Fruit fly (Drosophila melanogaster): Measurements from ENCODE around the gene Dyro.

Gene Dyro

dm6 chr3L:11246046-11246887 lies 49.5 kb downstream of the Dyro start (continued):
- no peak for TF ChIP-seq Fer3 (tag; optimal IDR thresholded peaks at IDR 0.05)
- TF ChIP-seq CG16815 (GFP tag; optimal IDR thresholded peaks at IDR 0.05), result no peak
- TF ChIP-seq ham (GFP tag; IDR thresholded peaks at IDR 0.05), result no peak
- no peak for TF ChIP-seq CG17612 (GFP tag; IDR thresholded peaks at IDR 0.05)
- TF ChIP-seq disco-r (GFP tag; optimal IDR thresholded peaks at IDR 0.05), result no peak
- TF ChIP-seq CG13624 (GFP tag; optimal IDR thresholded peaks at IDR 0.05), result no peak
- no peak for TF ChIP-seq CG10366 (GFP tag; IDR thresholded peaks at IDR 0.05)
- TF ChIP-seq schlank (tag; optimal IDR thresholded peaks at IDR 0.05), result no peak
- TF ChIP-seq onecut (GFP tag; IDR thresholded peaks at IDR 0.05), result no peak; the same call in 1 of the 2 replicates
- TF ChIP-seq Gug (GFP tag; IDR thresholded peaks at IDR 0.05), result no peak; the same call in 3 of the 4 replicates
- no peak for TF ChIP-seq Hr39 (optimal IDR thresholded peaks at IDR 0.05)
- no peak for TF ChIP-seq tll (GFP tag; optimal IDR thresholded peaks at IDR 0.05)
- TF ChIP-seq gce (GFP tag; IDR thresholded peaks at IDR 0.05), result peak; percentile 42; the same call in 1 of the 3 replicates
- TF ChIP-seq Hmx (GFP tag; optimal IDR thresholded peaks at IDR 0.05), result no peak
- no peak for TF ChIP-seq CG1647 (GFP tag; optimal IDR thresholded peaks at IDR 0.05)
- TF ChIP-seq nerfin-2 (GFP tag; IDR thresholded peaks at IDR 0.05; ENCODE audit: partially characterized antibody), result no peak
- no peak for TF ChIP-seq CG9215 (GFP tag; IDR thresholded peaks at IDR 0.05)
- no peak for TF ChIP-seq CG18262 (tag; optimal IDR thresholded peaks at IDR 0.05)
- no peak for TF ChIP-seq lola (GFP tag; optimal IDR thresholded peaks at IDR 0.05)
- no peak for TF ChIP-seq Xbp1 (GFP tag; optimal IDR thresholded peaks at IDR 0.05)
- no peak for TF ChIP-seq jing (GFP tag; optimal IDR thresholded peaks at IDR 0.05)
- TF ChIP-seq ase (GFP tag; IDR thresholded peaks at IDR 0.05), result no peak
- TF ChIP-seq CG31441 (GFP tag; IDR thresholded peaks at IDR 0.05), result no peak
- TF ChIP-seq her (GFP tag; optimal IDR thresholded peaks at IDR 0.05), result peak; percentile 15
- 0 out of 2 replicates have a peak, but pooled peaks have one; percentile 20 for TF ChIP-seq CG6689 (GFP tag; IDR thresholded peaks at IDR 0.05)
- no peak for TF ChIP-seq TFAM (GFP tag; optimal IDR thresholded peaks at IDR 0.05)
- TF ChIP-seq CG11695 (GFP tag; IDR thresholded peaks at IDR 0.05), result no peak
- no peak for TF ChIP-seq CG8478 (optimal IDR thresholded peaks at IDR 0.05)
- TF ChIP-seq CG11723 (GFP tag; optimal IDR thresholded peaks at IDR 0.05), result no peak
- TF ChIP-seq klu (GFP tag; IDR thresholded peaks at IDR 0.05), result no peak
- no peak for TF ChIP-seq mam (GFP tag; optimal IDR thresholded peaks at IDR 0.05)
- no peak for TF ChIP-seq Dip2 (GFP tag; IDR thresholded peaks at IDR 0.05)
- no peak for TF ChIP-seq CG8944 (GFP tag; optimal IDR thresholded peaks at IDR 0.05)
- TF ChIP-seq Deaf1 (tag; optimal IDR thresholded peaks at IDR 0.05), result peak; percentile 8
- TF ChIP-seq kay (GFP tag; optimal IDR thresholded peaks at IDR 0.05), result no peak
- no peak for TF ChIP-seq Tbp (GFP tag; optimal IDR thresholded peaks at IDR 0.05)
- TF ChIP-seq CG14441 (GFP tag; IDR thresholded peaks at IDR 0.05), result no peak
- no peak for TF ChIP-seq Sry-δ (GFP tag; optimal IDR thresholded peaks at IDR 0.05)
- no peak for TF ChIP-seq CG5245 (GFP tag; optimal IDR thresholded peaks at IDR 0.05)
- peak; percentile 68 for TF ChIP-seq nau (GFP tag; optimal IDR thresholded peaks at IDR 0.05)
- TF ChIP-seq bbx (GFP tag; IDR thresholded peaks at IDR 0.05; ENCODE audit: partially characterized antibody), result peak; percentile 57
- no peak for TF ChIP-seq ken (GFP tag; IDR thresholded peaks at IDR 0.05)
- no peak for TF ChIP-seq pho (GFP tag; optimal IDR thresholded peaks at IDR 0.05)
- no peak for TF ChIP-seq luna (GFP tag; optimal IDR thresholded peaks at IDR 0.05)
- TF ChIP-seq CG42726 (GFP tag; IDR thresholded peaks at IDR 0.05; ENCODE audit: partially characterized antibody), result no peak
- peak; percentile 64 for TF ChIP-seq CG6813 (GFP tag; optimal IDR thresholded peaks at IDR 0.05)
- TF ChIP-seq CG1233 (GFP tag; optimal IDR thresholded peaks at IDR 0.05), result no peak
- TF ChIP-seq CG3407 (GFP tag; optimal IDR thresholded peaks at IDR 0.05), result peak; percentile 100
- TF ChIP-seq CG18764 (GFP tag; optimal IDR thresholded peaks at IDR 0.05), result no peak
- no peak for TF ChIP-seq bigmax (GFP tag; optimal IDR thresholded peaks at IDR 0.05)
- no peak for TF ChIP-seq CG3847 (GFP tag; IDR thresholded peaks at IDR 0.05)

Data from whole organism, embryonic.